Worm (Caenorhabditis elegans) whole organism, L3 larva: Measurements from ENCODE around the gene fbxa-211.

ENCODE experiments used
- R02D3.7 ChIP-seq: fragments of 150-350 bp; optimal IDR thresholded peaks from 2 replicates; lab custom pipeline; 2014; ENCODE audit warnings: missing biosample characterization, missing genetic modification characterization
- ZK546.5 ChIP-seq: sonication (generic microtip); optimal IDR thresholded peaks from 2 replicates; lab custom pipeline; 2017; ENCODE audit warnings: missing biosample characterization, missing genetic modification characterization
- aly-2 ChIP-seq: fragments of 150-350 bp; optimal IDR thresholded peaks from 2 replicates; lab custom pipeline; 2014; ENCODE audit warnings: missing biosample characterization, missing genetic modification characterization
- ama-1 ChIP-seq: fragments of 150-350 bp; optimal IDR thresholded peaks from 2 replicates; lab custom pipeline; 2018
- ceh-16 ChIP-seq: sonication (generic microtip); optimal IDR thresholded peaks from 2 replicates; lab custom pipeline; 2017; ENCODE audit warnings: missing biosample characterization, missing genetic modification characterization
- ceh-28 ChIP-seq: fragments of 150-350 bp; optimal IDR thresholded peaks from 2 replicates; lab custom pipeline; 2014; ENCODE audit warnings: missing biosample characterization, missing genetic modification reagents, missing genetic modification characterization
- ceh-82 ChIP-seq: fragments of 150-350 bp; optimal IDR thresholded peaks from 2 replicates; lab custom pipeline; 2014; ENCODE audit warnings: missing biosample characterization, missing genetic modification characterization
- ceh-9 ChIP-seq: sonication (generic microtip); optimal IDR thresholded peaks from 2 replicates; lab custom pipeline; 2018; ENCODE audit warnings: missing biosample characterization, missing genetic modification characterization
- daf-12 ChIP-seq: fragments of 150-350 bp; optimal IDR thresholded peaks from 2 replicates; lab custom pipeline; 2014; ENCODE audit warnings: missing biosample characterization, missing genetic modification reagents, missing genetic modification characterization
- egl-27 ChIP-seq: sonication (generic microtip); optimal IDR thresholded peaks from 4 replicates; lab custom pipeline; 2017; ENCODE audit warnings: missing biosample characterization, missing genetic modification reagents, missing genetic modification characterization
- egl-5 ChIP-seq: fragments of 150-350 bp; optimal IDR thresholded peaks from 2 replicates; lab custom pipeline; 2017; ENCODE audit warnings: missing biosample characterization, missing genetic modification reagents, missing genetic modification characterization, inconsistent platforms
- elt-1 ChIP-seq: fragments of 150-350 bp; optimal IDR thresholded peaks from 2 replicates; lab custom pipeline; 2014; ENCODE audit warnings: missing biosample characterization, missing genetic modification characterization
- elt-2 ChIP-seq: sonication (generic microtip); optimal IDR thresholded peaks from 2 replicates; lab custom pipeline; 2016; ENCODE audit warnings: missing genetic modification reagents, mild to moderate bottlenecking, missing genetic modification characterization, missing compliant biosample characterization
- elt-3 ChIP-seq, 3 experiments: fragments of 150-350 bp in 1 of 3; sonication (generic microtip) in 2 of 3; optimal IDR thresholded peaks; 2 replicates in 2 of 3; 4 replicates in 1 of 3; lab custom pipeline; 2014 to 2017; ENCODE audit warnings: missing biosample characterization in 3 of 3, missing genetic modification characterization in 3 of 3
- eor-1 ChIP-seq, 2 experiments: fragments of 150-350 bp; optimal IDR thresholded peaks; 2 replicates each; lab custom pipeline; 2014 to 2018; ENCODE audit warnings: missing biosample characterization in 2 of 2, missing genetic modification characterization in 2 of 2
- fkh-10 ChIP-seq: sonication (generic microtip); optimal IDR thresholded peaks from 2 replicates; lab custom pipeline; 2017; ENCODE audit warnings: missing biosample characterization, missing genetic modification reagents, missing genetic modification characterization
- fkh-2 ChIP-seq: fragments of 150-350 bp; optimal IDR thresholded peaks from 2 replicates; lab custom pipeline; 2014; ENCODE audit warnings: missing biosample characterization, missing genetic modification reagents, missing genetic modification characterization
- fos-1 ChIP-seq: fragments of 150-350 bp; optimal IDR thresholded peaks from 2 replicates; lab custom pipeline; 2014; ENCODE audit warnings: missing biosample characterization, missing genetic modification characterization
- hmg-11 ChIP-seq: sonication (generic microtip); optimal IDR thresholded peaks from 2 replicates; lab custom pipeline; 2016; ENCODE audit warnings: missing genetic modification characterization, missing compliant biosample characterization
- jun-1 ChIP-seq: fragments of 150-350 bp; optimal IDR thresholded peaks from 2 replicates; lab custom pipeline; 2014; ENCODE audit warnings: missing biosample characterization, missing genetic modification reagents, missing genetic modification characterization
- lin-15B ChIP-seq: fragments of 150-350 bp; optimal IDR thresholded peaks from 2 replicates; lab custom pipeline; 2014; ENCODE audit warnings: missing biosample characterization, missing genetic modification characterization
- lin-39 ChIP-seq: fragments of 150-350 bp; optimal IDR thresholded peaks from 2 replicates; lab custom pipeline; 2018; ENCODE audit warnings: missing biosample characterization, missing genetic modification reagents, missing genetic modification characterization
- lsy-12 ChIP-seq: sonication (generic microtip); optimal IDR thresholded peaks from 2 replicates; lab custom pipeline; 2016; ENCODE audit warnings: mild to moderate bottlenecking, missing genetic modification characterization, missing compliant biosample characterization
- mdl-1 ChIP-seq: fragments of 150-350 bp; optimal IDR thresholded peaks from 2 replicates; lab custom pipeline; 2014; ENCODE audit warnings: missing biosample characterization, missing genetic modification characterization
- mml-1 ChIP-seq: fragments of 150-350 bp; sonication (generic microtip); optimal IDR thresholded peaks from 3 replicates; lab custom pipeline; 2014; ENCODE audit warnings: missing biosample characterization, missing genetic modification characterization
- nfya-1 ChIP-seq: sonication (generic microtip); optimal IDR thresholded peaks from 2 replicates; lab custom pipeline; 2017; ENCODE audit warnings: missing genetic modification characterization, mild to moderate bottlenecking, missing compliant biosample characterization, antibody characterized with exemption, moderate library complexity; ENCODE audit not compliant: insufficient read depth
- nhr-11 ChIP-seq: fragments of 150-350 bp; optimal IDR thresholded peaks from 2 replicates; lab custom pipeline; 2014; ENCODE audit warnings: missing biosample characterization, missing genetic modification characterization
- nhr-12 ChIP-seq: fragments of 150-350 bp; optimal IDR thresholded peaks from 2 replicates; lab custom pipeline; 2014; ENCODE audit warnings: missing biosample characterization, missing genetic modification characterization
- nhr-23 ChIP-seq: fragments of 150-350 bp; optimal IDR thresholded peaks from 2 replicates; lab custom pipeline; 2014; ENCODE audit warnings: missing biosample characterization, missing genetic modification reagents, missing genetic modification characterization
- nhr-237 ChIP-seq: fragments of 150-350 bp; optimal IDR thresholded peaks from 2 replicates; lab custom pipeline; 2014; ENCODE audit warnings: missing biosample characterization, missing genetic modification characterization
- nhr-25 ChIP-seq: sonication (generic microtip); optimal IDR thresholded peaks from 2 replicates; lab custom pipeline; 2017; ENCODE audit warnings: missing biosample characterization, missing genetic modification characterization
- nhr-28 ChIP-seq: fragments of 150-350 bp; optimal IDR thresholded peaks from 2 replicates; lab custom pipeline; 2014; ENCODE audit warnings: missing biosample characterization, missing genetic modification characterization
- nhr-43 ChIP-seq: sonication (generic microtip); optimal IDR thresholded peaks from 2 replicates; lab custom pipeline; 2016; ENCODE audit warnings: mild to moderate bottlenecking, missing genetic modification characterization, missing compliant biosample characterization; ENCODE audit not compliant: poor library complexity, severe bottlenecking
- nhr-67 ChIP-seq: fragments of 150-350 bp; optimal IDR thresholded peaks from 2 replicates; lab custom pipeline; 2014; ENCODE audit warnings: missing biosample characterization, missing genetic modification characterization
- nhr-76 ChIP-seq: fragments of 150-350 bp; sonication (generic microtip); optimal IDR thresholded peaks from 5 replicates; lab custom pipeline; 2014; ENCODE audit warnings: missing biosample characterization, missing genetic modification characterization
- nhr-77 ChIP-seq: fragments of 150-350 bp; optimal IDR thresholded peaks from 2 replicates; lab custom pipeline; 2014; ENCODE audit warnings: missing biosample characterization, missing genetic modification characterization
- pha-4 ChIP-seq: fragments of 150-350 bp; optimal IDR thresholded peaks from 2 replicates; lab custom pipeline; 2014; ENCODE audit warnings: missing biosample characterization, missing genetic modification reagents, missing genetic modification characterization
- pqm-1 ChIP-seq: fragments of 150-350 bp; optimal IDR thresholded peaks from 2 replicates; lab custom pipeline; 2017; ENCODE audit warnings: missing biosample characterization, missing genetic modification characterization, inconsistent platforms
- sea-2 ChIP-seq: fragments of 150-350 bp; sonication (generic microtip); optimal IDR thresholded peaks from 4 replicates; lab custom pipeline; 2014; ENCODE audit warnings: missing biosample characterization, missing genetic modification reagents, missing genetic modification characterization
- skn-1 ChIP-seq: fragments of 150-350 bp; optimal IDR thresholded peaks from 2 replicates; lab custom pipeline; 2014; ENCODE audit warnings: missing biosample characterization, missing genetic modification characterization
- snpc-4 ChIP-seq: fragments of 150-350 bp; optimal IDR thresholded peaks from 2 replicates; lab custom pipeline; 2014; ENCODE audit warnings: missing biosample characterization, missing genetic modification characterization
- tbx-2 ChIP-seq: sonication (generic microtip); optimal IDR thresholded peaks from 2 replicates; lab custom pipeline; 2016; ENCODE audit warnings: mild to moderate bottlenecking, missing genetic modification characterization, missing compliant biosample characterization
- unc-39 ChIP-seq: sonication (generic microtip); optimal IDR thresholded peaks from 4 replicates; lab custom pipeline; 2017; ENCODE audit warnings: missing biosample characterization, missing genetic modification characterization
- unc-62 ChIP-seq: fragments of 150-350 bp; sonication (generic microtip); optimal IDR thresholded peaks from 4 replicates; lab custom pipeline; 2014; ENCODE audit warnings: missing biosample characterization, missing genetic modification reagents, missing genetic modification characterization
- zag-1 ChIP-seq: fragments of 150-350 bp; optimal IDR thresholded peaks from 2 replicates; lab custom pipeline; 2014; ENCODE audit warnings: missing biosample characterization, missing genetic modification characterization
- ztf-11 ChIP-seq: fragments of 150-350 bp; optimal IDR thresholded peaks from 2 replicates; lab custom pipeline; 2014; ENCODE audit warnings: missing biosample characterization, missing genetic modification characterization
- ztf-4 ChIP-seq: fragments of 150-350 bp; optimal IDR thresholded peaks from 2 replicates; lab custom pipeline; 2014; ENCODE audit warnings: missing biosample characterization, missing genetic modification characterization

Gene fbxa-211

DNA sequence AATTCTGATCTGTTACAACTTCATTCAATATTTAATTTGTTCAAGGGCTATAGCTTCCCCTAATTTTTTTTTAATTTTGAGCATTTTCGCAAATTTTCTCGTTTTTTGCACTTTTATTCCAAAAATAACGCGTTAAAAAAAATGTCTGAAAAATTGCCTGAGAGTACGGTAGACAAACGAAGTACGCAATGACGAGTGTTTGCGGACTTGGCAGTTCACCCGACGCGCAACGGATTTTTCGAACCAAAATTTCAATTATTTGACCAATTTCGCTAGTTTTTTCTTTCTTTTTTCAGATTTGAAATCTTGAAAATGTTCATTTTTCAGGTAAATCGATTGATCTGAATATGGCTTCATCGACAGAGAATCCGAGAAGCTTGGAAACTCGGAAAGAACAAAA is at the start of gene fbxa-211:
Gene fbxa-211, plus strand, starts transcription at position 328 of the 400 bp plus-strand sequence.
- TF ChIP-seq elt-3 (tag; optimal IDR thresholded peaks at IDR 0.05; lab: Kevin White, UChicago) = no peak
- TF ChIP-seq R02D3.7 (tag; lab: Kevin White, UChicago) = no peak
- no peak for TF ChIP-seq nhr-43 (tag; lab: Kevin White, UChicago)
- no peak for TF ChIP-seq sea-2 (GFP tag; lab: Kevin White, UChicago)
- TF ChIP-seq nhr-237 (tag; lab: Kevin White, UChicago) = no peak
- TF ChIP-seq ztf-11 = no peak
- TF ChIP-seq ztf-4 (tag; lab: Kevin White, UChicago) = no peak
- no peak for TF ChIP-seq lsy-12

DNA sequence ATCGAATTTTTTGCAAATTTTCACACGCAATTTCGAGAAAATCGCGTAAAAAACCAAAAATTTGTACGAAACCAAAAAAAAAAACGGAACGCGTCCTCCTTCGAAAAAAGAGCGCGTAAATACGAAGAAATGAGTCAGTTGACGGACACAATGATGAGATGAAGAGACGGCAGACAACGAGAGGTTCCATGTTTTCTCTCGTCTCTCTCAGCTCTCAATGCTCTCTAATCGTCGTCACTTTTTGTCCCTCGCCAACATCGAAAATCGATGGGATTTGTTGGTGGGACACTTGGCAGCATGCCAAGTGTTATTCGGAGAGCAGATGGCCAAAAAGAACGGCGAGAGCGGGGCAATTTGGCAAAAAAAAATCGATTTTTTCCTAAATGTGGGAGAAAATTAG is 48.2 kb upstream of the fbxa-211 start:
- TF ChIP-seq mdl-1 (no peak), snpc-4 (tag; lab: Kevin White, UChicago) (peak; percentile 66), fkh-10 (GFP tag; lab: Kevin White, UChicago) (peak; percentile 62), ceh-82 (tag; lab: Kevin White, UChicago) (peak; percentile 58), pha-4 (tag; lab: Kevin White, UChicago) (peak; percentile 82), fkh-2 (peak; percentile 17), unc-39 (tag; lab: Kevin White, UChicago) (no peak), ceh-28 (peak; percentile 96), nhr-28 (tag; lab: Kevin White, UChicago) (no peak), jun-1 (tag; lab: Kevin White, UChicago) (peak; percentile 54), ama-1 (lab: Kevin White, UChicago) (peak; percentile 20), nhr-237 (tag; lab: Kevin White, UChicago) (no peak), daf-12 (tag; lab: Kevin White, UChicago) (no peak), tbx-2 (tag; lab: Kevin White, UChicago) (peak; percentile 28), zag-1 (tag; lab: Kevin White, UChicago) (peak; percentile 56), nhr-67 (tag; lab: Kevin White, UChicago) (no peak), R02D3.7 (tag; lab: Kevin White, UChicago) (peak; percentile 57), nhr-77 (tag; lab: Kevin White, UChicago) (no peak), elt-1 (tag; lab: Kevin White, UChicago) (no peak), ztf-4 (tag; lab: Kevin White, UChicago) (no peak), lin-15B (tag; lab: Kevin White, UChicago) (peak; percentile 67), nhr-25 (tag; lab: Kevin White, UChicago) (no peak), lsy-12 (no peak), skn-1 (tag; lab: Kevin White, UChicago) (peak; percentile 85), elt-2 (tag; lab: Kevin White, UChicago) (peak; percentile 20), unc-62 (GFP tag; lab: Kevin White, UChicago) (peak; percentile 0), sea-2 (GFP tag; lab: Kevin White, UChicago) (peak; percentile 95), lin-39 (tag; lab: Kevin White, UChicago) (peak; percentile 65), ceh-16 (no peak), ceh-9 (tag; lab: Kevin White, UChicago) (no peak), aly-2 (tag; lab: Kevin White, UChicago) (no peak), egl-27 (tag; lab: Kevin White, UChicago) (no peak), pqm-1 (tag; lab: Kevin White, UChicago) (no peak), egl-5 (tag; lab: Kevin White, UChicago) (peak; percentile 67), nhr-23 (tag; lab: Kevin White, UChicago) (peak; percentile 42), nhr-43 (tag; lab: Kevin White, UChicago) (no peak), hmg-11 (tag; lab: Kevin White, UChicago) (peak; percentile 79), mml-1 (tag; lab: Kevin White, UChicago) (no peak), ZK546.5 (tag; lab: Kevin White, UChicago) (no peak), nhr-76 (tag; lab: Kevin White, UChicago) (no peak), elt-3 (tag; optimal IDR thresholded peaks at IDR 0.05; lab: Kevin White, UChicago) (no peak), ztf-11 (no peak), fos-1 (tag; lab: Kevin White, UChicago) (no peak), nhr-11 (no peak), nhr-12 (tag; lab: Kevin White, UChicago) (no peak), eor-1 (tag; optimal IDR thresholded peaks at IDR 0.05; lab: Kevin White, UChicago) (no peak), nfya-1 (tag; lab: Kevin White, UChicago) (peak; percentile 89)
- TF ChIP-seq, all 47 proteins: peak for 21
